Fruit fly (Drosophila melanogaster): ENCODE measurements around the gene CG43088.

Gene CG43088

dm6 chrX:14702058-14702457 lies at the start of gene CG43088:
CG43088 (plus strand) TSS chrX:14702358.
- TF ChIP-seq CG8478 (optimal IDR thresholded peaks at IDR 0.05) = no peak
- no peak for TF ChIP-seq CTCF (optimal IDR thresholded peaks at IDR 0.05)

- no peak for TF ChIP-seq CG8478 (optimal IDR thresholded peaks at IDR 0.05)
- TF ChIP-seq CTCF (optimal IDR thresholded peaks at IDR 0.05) = no peak
Measured at dm6 chrX:14653691-14654090, 48.5 kb upstream of the CG43088 start, which contains the start of gene NetA. NetA (minus strand) TSS chrX:14653928.

dm6 chrX:14669233-14669632 lies 32.9 kb upstream of the CG43088 start:
- TF ChIP-seq CTCF (optimal IDR thresholded peaks at IDR 0.05) (no peak), CG8478 (optimal IDR thresholded peaks at IDR 0.05) (no peak)

- TF ChIP-seq CTCF (optimal IDR thresholded peaks at IDR 0.05) (no peak), CG8478 (optimal IDR thresholded peaks at IDR 0.05) (no peak)
Measured at dm6 chrX:14678128-14678527, 24.0 kb upstream of the CG43088 start.

dm6 chrX:14679189-14679588 lies 23.0 kb upstream of the CG43088 start, which contains the start of gene CG5321:
CG5321 (plus strand) TSS chrX:14679568.
- TF ChIP-seq CTCF (optimal IDR thresholded peaks at IDR 0.05) (no peak), CG8478 (optimal IDR thresholded peaks at IDR 0.05) (no peak)

dm6 chrX:14689108-14689507 lies 13.1 kb upstream of the CG43088 start:
- TF ChIP-seq CG8478 (optimal IDR thresholded peaks at IDR 0.05) (no peak), CTCF (optimal IDR thresholded peaks at IDR 0.05) (no peak)

dm6 chrX:14712475-14712874 lies 10.3 kb downstream of the CG43088 start:
- TF ChIP-seq CG8478 (optimal IDR thresholded peaks at IDR 0.05) = no peak
- peak; percentile 57 to 70 for TF ChIP-seq CTCF (optimal IDR thresholded peaks at IDR 0.05)

dm6 chrX:14715180-14715579 lies 13.0 kb downstream of the CG43088 start:
- TF ChIP-seq CTCF (optimal IDR thresholded peaks at IDR 0.05) = peak; percentile 51 to 61
- no peak for TF ChIP-seq CG8478 (optimal IDR thresholded peaks at IDR 0.05)

- TF ChIP-seq CTCF (optimal IDR thresholded peaks at IDR 0.05) (no peak), CG8478 (optimal IDR thresholded peaks at IDR 0.05) (no peak)
Measured at dm6 chrX:14717245-14717644, 15.1 kb downstream of the CG43088 start.

- TF ChIP-seq CTCF (optimal IDR thresholded peaks at IDR 0.05) (no peak), CG8478 (optimal IDR thresholded peaks at IDR 0.05) (no peak)
Measured at dm6 chrX:14718842-14719241, 16.7 kb downstream of the CG43088 start, which contains the start of gene hog. hog (minus strand) TSS chrX:14718942.

- TF ChIP-seq CTCF (optimal IDR thresholded peaks at IDR 0.05) (no peak), CG8478 (optimal IDR thresholded peaks at IDR 0.05) (no peak)
Measured at dm6 chrX:14725084-14725483, 22.9 kb downstream of the CG43088 start.

- TF ChIP-seq CG8478 (optimal IDR thresholded peaks at IDR 0.05) = no peak
- TF ChIP-seq CTCF (optimal IDR thresholded peaks at IDR 0.05) = no peak
Measured at dm6 chrX:14727580-14727979, 25.4 kb downstream of the CG43088 start.

- TF ChIP-seq CG8478 (optimal IDR thresholded peaks at IDR 0.05) (no peak), CTCF (optimal IDR thresholded peaks at IDR 0.05) (no peak)
Measured at dm6 chrX:14738420-14738819, 36.3 kb downstream of the CG43088 start.

- TF ChIP-seq CTCF (optimal IDR thresholded peaks at IDR 0.05) (no peak), CG8478 (optimal IDR thresholded peaks at IDR 0.05) (no peak)
Measured at dm6 chrX:14743819-14744218, 41.7 kb downstream of the CG43088 start.

- TF ChIP-seq CG8478 (optimal IDR thresholded peaks at IDR 0.05) = no peak
- no peak for TF ChIP-seq CTCF (optimal IDR thresholded peaks at IDR 0.05)
Measured at dm6 chrX:14749086-14749874, 47.1 kb downstream of the CG43088 start, which contains the start of gene NetB. NetB (minus strand) TSS chrX:14749376.

dm6 chrX:14750448-14750847 lies 48.3 kb downstream of the CG43088 start:
- no peak for TF ChIP-seq CG8478 (optimal IDR thresholded peaks at IDR 0.05)
- no peak for TF ChIP-seq CTCF (optimal IDR thresholded peaks at IDR 0.05)
